Worm (Caenorhabditis elegans): ENCODE results near the gene F22E5.22.

- TF ChIP-seq ztf-29 (GFP tag; IDR thresholded peaks at IDR 0.05) (no peak), flt-1 (GFP tag; IDR thresholded peaks at IDR 0.05) (no peak), tab-1 (GFP tag; IDR thresholded peaks at IDR 0.05) (no peak), cog-1 (tag; optimal IDR thresholded peaks at IDR 0.05) (no peak), ztf-23 (GFP tag; IDR thresholded peaks at IDR 0.05) (no peak), med-1 (GFP tag; optimal IDR thresholded peaks at IDR 0.05; ENCODE audit: insufficient read depth) (no peak)
These were observed 32.7 kb downstream of the F22E5.22 start, which contains the start of gene sri-62 for ce11 chrII:2698378-2698777.

All from whole organism, midembryonic.